Worm (Caenorhabditis elegans) whole organism, L1 larva: ENCODE data around the gene clec-238.

ENCODE experiments used
- C34B4.2 ChIP-seq: sonication (generic microtip); optimal IDR thresholded peaks from 2 replicates; lab custom pipeline; 2017; ENCODE audit warnings: mild to moderate bottlenecking, missing genetic modification characterization, missing compliant biosample characterization
- F16B12.6 ChIP-seq: fragments of 150-350 bp; optimal IDR thresholded peaks from 2 replicates; lab custom pipeline; 2014; ENCODE audit warnings: missing biosample characterization, missing genetic modification characterization
- Y116A8C.19 ChIP-seq: sonication (generic microtip); optimal IDR thresholded peaks from 2 replicates; lab custom pipeline; 2016; ENCODE audit warnings: missing compliant biosample characterization, missing genetic modification characterization, borderline replicate concordance
- blmp-1 ChIP-seq: fragments of 150-350 bp; optimal IDR thresholded peaks from 2 replicates; lab custom pipeline; 2014; ENCODE audit warnings: missing biosample characterization, missing genetic modification characterization
- ceh-8 ChIP-seq: fragments of 200-800 bp; sonication (Bioruptor generic); optimal IDR thresholded peaks from 2 replicates; lab custom pipeline; 2018; ENCODE audit warnings: mild to moderate bottlenecking, missing genetic modification characterization, moderate library complexity, missing compliant biosample characterization
- ceh-82 ChIP-seq, 3 experiments: fragments of 150-350 bp in 1 of 3; sonication (generic microtip) in 2 of 3; optimal IDR thresholded peaks; 2 replicates each; lab custom pipeline; 2014 to 2017; ENCODE audit warnings: missing biosample characterization in 3 of 3, missing genetic modification characterization in 3 of 3
- ceh-88 ChIP-seq: fragments of 200-800 bp; sonication (Bioruptor generic); IDR thresholded peaks from 2 replicates; pipeline ENCODE4 v1.3.6; 2022; ENCODE audit warnings: missing genetic modification characterization, missing compliant biosample characterization
- dpl-1 ChIP-seq, 3 experiments: fragments of 150-350 bp in 2 of 3; sonication (generic microtip) in 1 of 3; optimal IDR thresholded peaks; 2 replicates each; lab custom pipeline; 2014 to 2017; ENCODE audit warnings: missing biosample characterization in 3 of 3, missing genetic modification characterization in 3 of 3, missing genetic modification reagents in 3 of 3
- dsc-1 ChIP-seq: sonication (generic microtip); optimal IDR thresholded peaks from 2 replicates; lab custom pipeline; 2016; ENCODE audit warnings: mild to moderate bottlenecking, missing genetic modification characterization, missing compliant biosample characterization
- efl-1 ChIP-seq, 4 experiments: fragments of 150-350 bp; optimal IDR thresholded peaks in 3 of 4; peaks in 1 of 4; 1 replicate in 1 of 4; 2 replicates in 3 of 4; lab custom pipeline; 2014; ENCODE audit warnings: missing biosample characterization in 2 of 4, missing genetic modification characterization in 2 of 4, missing genetic modification reagents in 2 of 4
- efl-3 ChIP-seq: fragments of 200-800 bp; sonication (Bioruptor generic); optimal IDR thresholded peaks from 2 replicates; lab custom pipeline; 2018; ENCODE audit warnings: mild to moderate bottlenecking, missing genetic modification characterization, missing compliant biosample characterization
- egl-13 ChIP-seq: sonication (generic microtip); optimal IDR thresholded peaks from 2 replicates; lab custom pipeline; 2016; ENCODE audit warnings: missing genotype, missing genetic modification reagents, missing genetic modification characterization, missing compliant biosample characterization
- egl-27 ChIP-seq, 2 experiments: fragments of 150-350 bp in 1 of 2; sonication (generic microtip); optimal IDR thresholded peaks; 3 replicates each; lab custom pipeline; 2017 to 2018; ENCODE audit warnings: missing biosample characterization in 2 of 2, missing genetic modification characterization in 2 of 2, missing genetic modification reagents in 2 of 2
- ets-5 ChIP-seq: fragments of 200-800 bp; sonication (Bioruptor generic); IDR thresholded peaks from 2 replicates; pipeline ENCODE4 v1.3.6; 2022; ENCODE audit warnings: missing genetic modification characterization, missing compliant biosample characterization
- fkh-10 ChIP-seq: sonication (generic microtip); optimal IDR thresholded peaks from 2 replicates; lab custom pipeline; 2017; ENCODE audit warnings: missing biosample characterization, missing genetic modification reagents, missing genetic modification characterization
- fkh-4 ChIP-seq: sonication (generic microtip); optimal IDR thresholded peaks from 2 replicates; lab custom pipeline; 2016; ENCODE audit warnings: missing compliant biosample characterization, missing genetic modification characterization, borderline replicate concordance
- fos-1 ChIP-seq: fragments of 150-350 bp; optimal IDR thresholded peaks from 2 replicates; lab custom pipeline; 2014; ENCODE audit warnings: missing biosample characterization, missing genetic modification characterization
- grh-1 ChIP-seq: fragments of 200-800 bp; sonication (Bioruptor generic); IDR thresholded peaks from 2 replicates; pipeline ENCODE4 v1.3.6; 2022; ENCODE audit warnings: missing genetic modification reagents, missing genetic modification characterization, missing compliant biosample characterization
- hlh-4 ChIP-seq: sonication (generic microtip); optimal IDR thresholded peaks from 2 replicates; lab custom pipeline; 2016; ENCODE audit warnings: mild to moderate bottlenecking, missing genetic modification characterization, missing compliant biosample characterization
- hpl-2 ChIP-seq: fragments of 150-350 bp; optimal IDR thresholded peaks from 2 replicates; lab custom pipeline; 2014; ENCODE audit warnings: missing biosample characterization, missing genetic modification reagents, missing genetic modification characterization
- jun-1 ChIP-seq: fragments of 150-350 bp; optimal IDR thresholded peaks from 2 replicates; lab custom pipeline; 2014; ENCODE audit warnings: missing biosample characterization, missing genetic modification reagents, missing genetic modification characterization
- lin-13 ChIP-seq: fragments of 150-350 bp; optimal IDR thresholded peaks from 2 replicates; lab custom pipeline; 2014; ENCODE audit warnings: missing biosample characterization, missing genetic modification reagents, missing genetic modification characterization
- lin-14 ChIP-seq: fragments of 200-800 bp; sonication (Bioruptor generic); optimal IDR thresholded peaks from 2 replicates; lab custom pipeline; 2018; ENCODE audit warnings: mild to moderate bottlenecking, missing genetic modification characterization, moderate library complexity, missing compliant biosample characterization
- lin-15B ChIP-seq: fragments of 150-350 bp; sonication (generic microtip); optimal IDR thresholded peaks from 3 replicates; lab custom pipeline; 2014; ENCODE audit warnings: missing biosample characterization, missing genetic modification characterization
- lin-39 ChIP-seq: fragments of 150-350 bp; optimal IDR thresholded peaks from 2 replicates; lab custom pipeline; 2014; ENCODE audit warnings: missing biosample characterization, missing genetic modification reagents, missing genetic modification characterization
- lir-3 ChIP-seq: sonication (generic microtip); optimal IDR thresholded peaks from 2 replicates; lab custom pipeline; 2016; ENCODE audit warnings: mild to moderate bottlenecking, missing genetic modification characterization, moderate library complexity, missing compliant biosample characterization; ENCODE audit not compliant: poor library complexity
- lsy-2 ChIP-seq, 2 experiments: fragments of 150-350 bp; optimal IDR thresholded peaks; 2 replicates each; lab custom pipeline; 2014; ENCODE audit warnings: missing biosample characterization in 2 of 2, missing genetic modification characterization in 2 of 2
- mdl-1 ChIP-seq, 2 experiments: fragments of 150-350 bp; optimal IDR thresholded peaks; 2 replicates each; lab custom pipeline; 2014 to 2017; ENCODE audit warnings: missing biosample characterization in 2 of 2, missing genetic modification characterization in 2 of 2, inconsistent platforms in 1 of 2
- mep-1 ChIP-seq: fragments of 150-350 bp; optimal IDR thresholded peaks from 2 replicates; lab custom pipeline; 2014; ENCODE audit warnings: missing biosample characterization, missing genetic modification characterization
- nhr-19 ChIP-seq: fragments of 200-800 bp; sonication (Bioruptor generic); conservative IDR thresholded peaks from 2 replicates; pipeline ENCODE4 v1.3.6; 2022; ENCODE audit warnings: missing genetic modification characterization, missing compliant biosample characterization
- nhr-20 ChIP-seq: sonication (generic microtip); optimal IDR thresholded peaks from 2 replicates; lab custom pipeline; 2016; ENCODE audit warnings: mild to moderate bottlenecking, missing genetic modification characterization, missing compliant biosample characterization
- nhr-47 ChIP-seq: sonication (generic microtip); optimal IDR thresholded peaks from 2 replicates; lab custom pipeline; 2016; ENCODE audit warnings: mild to moderate bottlenecking, missing genetic modification characterization, moderate library complexity, missing compliant biosample characterization
- nhr-76 ChIP-seq: sonication (generic microtip); optimal IDR thresholded peaks from 2 replicates; lab custom pipeline; 2017; ENCODE audit warnings: missing biosample characterization, missing genetic modification characterization
- nhr-84 ChIP-seq: sonication (generic microtip); optimal IDR thresholded peaks from 2 replicates; lab custom pipeline; 2017; ENCODE audit warnings: missing biosample characterization, missing genetic modification characterization
- nhr-90 ChIP-seq: sonication (generic microtip); optimal IDR thresholded peaks from 2 replicates; lab custom pipeline; 2016; ENCODE audit warnings: mild to moderate bottlenecking, missing genetic modification characterization, missing compliant biosample characterization; ENCODE audit not compliant: poor library complexity
- pax-3 ChIP-seq: fragments of 200-800 bp; sonication (Bioruptor generic); optimal IDR thresholded peaks from 2 replicates; lab custom pipeline; 2018; ENCODE audit warnings: mild to moderate bottlenecking, missing genetic modification characterization, moderate library complexity, missing compliant biosample characterization
- rnt-1 ChIP-seq: sonication (generic microtip); optimal IDR thresholded peaks from 2 replicates; lab custom pipeline; 2016; ENCODE audit warnings: mild to moderate bottlenecking, missing genetic modification characterization, moderate library complexity, missing compliant biosample characterization
- skn-1 ChIP-seq: fragments of 150-350 bp; optimal IDR thresholded peaks from 2 replicates; lab custom pipeline; 2014; ENCODE audit warnings: missing biosample characterization, missing genetic modification characterization
- snpc-4 ChIP-seq: fragments of 150-350 bp; optimal IDR thresholded peaks from 2 replicates; lab custom pipeline; 2014; ENCODE audit warnings: missing biosample characterization, missing genetic modification characterization
- snu-23 ChIP-seq: sonication (generic microtip); optimal IDR thresholded peaks from 2 replicates; lab custom pipeline; 2016; ENCODE audit warnings: missing genetic modification characterization, missing compliant biosample characterization
- tbx-2 ChIP-seq: sonication (generic microtip); optimal IDR thresholded peaks from 2 replicates; lab custom pipeline; 2016; ENCODE audit warnings: missing genetic modification characterization, missing compliant biosample characterization
- tlp-1 ChIP-seq: fragments of 150-350 bp; optimal IDR thresholded peaks from 2 replicates; lab custom pipeline; 2014; ENCODE audit warnings: missing biosample characterization, missing genetic modification characterization
- unc-130 ChIP-seq: fragments of 150-350 bp; optimal IDR thresholded peaks from 2 replicates; lab custom pipeline; 2017; ENCODE audit warnings: missing biosample characterization, missing genetic modification characterization, inconsistent platforms
- unc-62 ChIP-seq: fragments of 150-350 bp; optimal IDR thresholded peaks from 2 replicates; lab custom pipeline; 2014; ENCODE audit warnings: missing biosample characterization, missing genetic modification reagents, missing genetic modification characterization
- unc-86 ChIP-seq: sonication (generic microtip); optimal IDR thresholded peaks from 2 replicates; lab custom pipeline; 2016; ENCODE audit warnings: missing genetic modification characterization, missing compliant biosample characterization
- unc-98 ChIP-seq: fragments of 200-800 bp; sonication (Bioruptor generic); IDR thresholded peaks from 2 replicates; pipeline ENCODE4 v1.3.6; 2022; ENCODE audit warnings: missing genetic modification characterization, missing compliant biosample characterization
- ztf-11 ChIP-seq, 2 experiments: sonication (generic microtip); optimal IDR thresholded peaks; 2 replicates each; lab custom pipeline; 2016 to 2017; ENCODE audit warnings: missing genetic modification characterization in 2 of 2, missing biosample characterization in 1 of 2, missing compliant biosample characterization in 1 of 2

clec-238 gene

DNA sequence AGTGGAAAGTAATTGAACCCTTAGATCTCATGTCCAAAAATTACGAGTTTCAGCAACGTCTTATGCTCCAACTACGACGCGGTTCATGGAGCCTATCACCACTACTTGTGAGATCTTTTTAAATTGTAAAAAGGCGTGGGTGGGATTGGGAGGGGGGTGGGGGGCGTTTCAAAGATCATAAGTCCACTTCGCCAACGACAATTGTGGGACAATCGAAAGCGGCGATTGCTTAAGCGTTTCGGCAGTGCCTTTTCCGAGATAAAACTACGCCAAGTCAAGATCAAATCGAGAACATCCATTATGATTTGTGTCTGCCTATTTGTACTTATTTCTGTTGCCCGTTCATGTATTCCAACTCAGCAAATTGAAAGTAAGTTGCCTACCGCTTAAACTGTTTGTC is 4.6 kb downstream of the clec-238 start, which contains the start of gene clec-239:
Gene clec-239, plus strand, starts transcription at position 301 of the 400 bp plus-strand sequence.
- TF ChIP-seq ceh-8 (GFP tag; lab: Kevin White, UChicago) (no peak), blmp-1 (tag; lab: Kevin White, UChicago) (no peak), nhr-84 (tag; lab: Kevin White, UChicago) (no peak), jun-1 (no peak), snpc-4 (tag; lab: Kevin White, UChicago) (no peak), unc-130 (tag; lab: Kevin White, UChicago) (no peak), nhr-90 (tag; lab: Kevin White, UChicago) (no peak), lin-14 (GFP tag; lab: Kevin White, UChicago) (no peak), mep-1 (tag; lab: Kevin White, UChicago) (no peak), nhr-20 (tag; lab: Kevin White, UChicago) (no peak), C34B4.2 (tag; lab: Kevin White, UChicago) (no peak), hpl-2 (no peak), efl-3 (GFP tag; lab: Kevin White, UChicago) (no peak), hlh-4 (no peak)

ce11 chrV:16958975-16959374 is 7.4 kb downstream of the clec-238 start:
- TF ChIP-seq efl-1 (optimal IDR thresholded peaks at IDR 0.05; lab: Kevin White, UChicago) (no peak), efl-1 (GFP tag; optimal IDR thresholded peaks at IDR 0.05 in 1 of 2; lab: Kevin White, UChicago) (peak in 1 of 2 experiments; percentile 85), unc-86 (tag; lab: Kevin White, UChicago) (no peak)

ce11 chrV:16965655-16966054 is 14.1 kb downstream of the clec-238 start, which contains the start of gene efl-1:
efl-1 (minus strand) TSS chrV:16965675.
- TF ChIP-seq nhr-19 (GFP tag; lab: Robert Waterston, UW) (peak; percentile 94), ztf-11 (tag; optimal IDR thresholded peaks at IDR 0.05; lab: Kevin White, UChicago) (peak in 1 of 2 experiments; percentile 68), skn-1 (tag; lab: Kevin White, UChicago) (peak; percentile 94), fkh-10 (GFP tag; lab: Kevin White, UChicago) (peak; percentile 86), egl-27 (tag; optimal IDR thresholded peaks at IDR 0.05; lab: Kevin White, UChicago) (no peak), Y116A8C.19 (tag; lab: Kevin White, UChicago) (no peak), blmp-1 (tag; lab: Kevin White, UChicago) (peak; percentile 65), nhr-47 (tag; lab: Kevin White, UChicago) (peak; percentile 97), F16B12.6 (tag; lab: Kevin White, UChicago) (peak; percentile 59), ceh-88 (GFP tag; lab: Robert Waterston, UW) (peak; percentile 75), ets-5 (GFP tag; lab: Robert Waterston, UW) (no peak), mdl-1 (tag; optimal IDR thresholded peaks at IDR 0.05; lab: Kevin White, UChicago) (peak in 1 of 2 experiments; percentile 78), jun-1 (peak; percentile 84), pax-3 (tag; lab: Kevin White, UChicago) (peak; percentile 87), tlp-1 (tag; lab: Kevin White, UChicago) (no peak), ceh-82 (tag; optimal IDR thresholded peaks at IDR 0.05; lab: Kevin White, UChicago) (peak; percentile 80 to 96 (median 94)), lin-15B (tag; lab: Kevin White, UChicago) (peak; percentile 89), lin-39 (tag; lab: Kevin White, UChicago) (peak; percentile 82), C34B4.2 (tag; lab: Kevin White, UChicago) (peak; percentile 38), unc-98 (GFP tag; lab: Robert Waterston, UW) (peak; percentile 77), snu-23 (peak; percentile 97), efl-3 (GFP tag; lab: Kevin White, UChicago) (no peak), unc-130 (tag; lab: Kevin White, UChicago) (peak; percentile 79), dpl-1 (GFP tag; optimal IDR thresholded peaks at IDR 0.05; lab: Kevin White, UChicago) (peak; percentile 100), nhr-84 (tag; lab: Kevin White, UChicago) (no peak), nhr-76 (tag; lab: Kevin White, UChicago) (no peak), lin-13 (GFP tag; lab: Kevin White, UChicago) (peak; percentile 91), grh-1 (peak; percentile 83), lsy-2 (tag; optimal IDR thresholded peaks at IDR 0.05; lab: Kevin White, UChicago) (peak; percentile 93 to 95), fkh-4 (tag; lab: Kevin White, UChicago) (peak; percentile 68), unc-62 (GFP tag; lab: Kevin White, UChicago) (peak; percentile 49), egl-13 (tag; lab: Kevin White, UChicago) (peak; percentile 90), rnt-1 (tag; lab: Kevin White, UChicago) (peak; percentile 97), tbx-2 (tag; lab: Kevin White, UChicago) (peak; percentile 94), fos-1 (tag; lab: Kevin White, UChicago) (peak; percentile 93), dsc-1 (peak; percentile 96), lir-3 (tag; lab: Kevin White, UChicago) (no peak)
